Worm (Caenorhabditis elegans): Measurements from ENCODE around the gene fib-1.

Gene fib-1

ce11 chrV:14955676-14956075, 46.3 kb downstream of the fib-1 start, which contains the start of gene F02D8.9:
Gene F02D8.9 (minus strand): TSS chrV:14955776.
- no peak for TF ChIP-seq B0035.1 (tag; optimal IDR thresholded peaks at IDR 0.05)

- no peak for TF ChIP-seq attf-3 (GFP tag; conservative IDR thresholded peaks at IDR 0.05)
- no peak for TF ChIP-seq T07F8.4 (tag; optimal IDR thresholded peaks at IDR 0.05)
- no peak for TF ChIP-seq aptf-3 (GFP tag; IDR thresholded peaks at IDR 0.05)
- TF ChIP-seq K11D2.4 (GFP tag; IDR thresholded peaks at IDR 0.05) = no peak
- TF ChIP-seq egrh-3 (GFP tag; IDR thresholded peaks at IDR 0.05) = no peak
- no peak for TF ChIP-seq dox-1 (GFP tag; IDR thresholded peaks at IDR 0.05)
- no peak for TF ChIP-seq hlh-12 (tag; optimal IDR thresholded peaks at IDR 0.05)
- no peak for TF ChIP-seq fkh-3 (tag; optimal IDR thresholded peaks at IDR 0.05)
- no peak for TF ChIP-seq Y53F4B.3 (GFP tag; IDR thresholded peaks at IDR 0.05)
- TF ChIP-seq F57A8.1 (GFP tag; optimal IDR thresholded peaks at IDR 0.05) = no peak
- TF ChIP-seq madf-10 (tag; optimal IDR thresholded peaks at IDR 0.05) = no peak
- TF ChIP-seq D2030.7 (GFP tag; IDR thresholded peaks at IDR 0.05) = no peak
- TF ChIP-seq attf-6 (GFP tag; IDR thresholded peaks at IDR 0.05) = no peak
- TF ChIP-seq B0261.1 (tag; optimal IDR thresholded peaks at IDR 0.05) = no peak
- no peak for TF ChIP-seq hsf-1 (GFP tag; IDR thresholded peaks at IDR 0.05)
- no peak for TF ChIP-seq dpl-1 (GFP tag; optimal IDR thresholded peaks at IDR 0.05)
- TF ChIP-seq him-1 (tag; optimal IDR thresholded peaks at IDR 0.05) = no peak
- TF ChIP-seq egl-44 (GFP tag; IDR thresholded peaks at IDR 0.05) = no peak
- TF ChIP-seq die-1 (tag; optimal IDR thresholded peaks at IDR 0.05) = no peak
- no peak for TF ChIP-seq efl-1 (GFP tag; optimal IDR thresholded peaks at IDR 0.05)
Measured at ce11 chrV:14954633-14955032, 47.4 kb downstream of the fib-1 start, which contains the start of gene C30G7.5. Gene C30G7.5 (minus strand): TSS chrV:14954733.

Measured in whole organism, young adult.